Fruit fly (Drosophila melanogaster) whole organism, pupa: Measurements from ENCODE around the gene Sps2.

Source experiments
- CG10348 ChIP-seq: fragments of 200-800 bp; sonication (Bioruptor generic); IDR thresholded peaks from 2 replicates; pipeline ENCODE4 v1.3.6; 2022; ENCODE audit warnings: missing biosample characterization, missing genetic modification characterization
- CG13204 ChIP-seq: fragments of 200-800 bp; sonication (Bioruptor generic); optimal IDR thresholded peaks from 2 replicates; lab custom pipeline; 2018; ENCODE audit warnings: missing biosample characterization, mild to moderate bottlenecking, missing genetic modification characterization, moderate library complexity
- CG15710 ChIP-seq: fragments of 200-800 bp; sonication (Bioruptor generic); optimal IDR thresholded peaks from 2 replicates; lab custom pipeline; 2018; ENCODE audit warnings: missing biosample characterization, mild to moderate bottlenecking, missing genetic modification characterization, moderate library complexity
- CG32121 ChIP-seq: fragments of 200-800 bp; sonication (Bioruptor generic); IDR thresholded peaks from 2 replicates; pipeline ENCODE4 v1.3.6; 2022; ENCODE audit warnings: missing biosample characterization, missing genetic modification characterization
- CG8301 ChIP-seq: fragments of 200-800 bp; sonication (Bioruptor generic); optimal IDR thresholded peaks from 2 replicates; lab custom pipeline; 2018; ENCODE audit warnings: missing biosample characterization, mild to moderate bottlenecking, missing genetic modification characterization
- D1 ChIP-seq: fragments of 200-800 bp; sonication (Bioruptor generic); optimal IDR thresholded peaks from 2 replicates; lab custom pipeline; 2018; ENCODE audit warnings: missing biosample characterization, mild to moderate bottlenecking, missing genetic modification characterization, moderate library complexity
- Ets98B ChIP-seq: fragments of 200-800 bp; sonication (Bioruptor generic); IDR thresholded peaks from 2 replicates; pipeline ENCODE4 v1.3.6; 2022; ENCODE audit warnings: missing biosample characterization, missing genetic modification characterization
- Pif1B ChIP-seq: fragments of 200-800 bp; sonication (Bioruptor generic); optimal IDR thresholded peaks from 3 replicates; lab custom pipeline; 2016; ENCODE audit warnings: missing biosample characterization, missing genetic modification characterization
- rn ChIP-seq: fragments of 200-800 bp; sonication (Bioruptor generic); IDR thresholded peaks from 2 replicates; pipeline ENCODE4 v1.3.6; 2022; ENCODE audit warnings: missing biosample characterization, missing genetic modification characterization

DNA sequence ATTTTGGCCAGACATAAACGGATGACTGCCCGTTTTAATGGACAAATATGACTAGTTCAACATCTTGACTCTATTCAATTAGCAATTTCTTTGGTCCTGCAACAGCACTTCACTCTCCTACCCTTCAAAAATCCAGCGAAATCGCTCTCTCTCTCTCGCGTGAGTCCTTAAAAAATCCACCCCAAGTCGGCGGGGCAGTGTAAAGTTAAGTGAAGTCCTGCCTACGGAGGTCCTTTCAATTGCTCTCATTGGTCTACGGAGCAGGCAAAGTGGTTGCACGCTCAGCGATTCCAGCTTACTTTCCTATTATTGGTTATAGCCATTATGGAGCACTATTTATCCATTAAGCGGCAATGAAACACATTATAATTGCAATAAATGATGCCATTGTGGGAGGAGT is 11.5 kb downstream of the Sps2 start, which contains the start of gene CG34367:
- no peak for TF ChIP-seq CG13204 (GFP tag; lab: Kevin White, UChicago)
- TF ChIP-seq CG10348 (GFP tag; lab: Robert Waterston, UW), result no peak
- no peak for TF ChIP-seq CG8301 (tag; lab: Kevin White, UChicago)
- no peak for TF ChIP-seq Pif1B (GFP tag; lab: Kevin White, UChicago)
- no peak for TF ChIP-seq D1 (tag; lab: Kevin White, UChicago)
- TF ChIP-seq CG32121 (GFP tag; lab: Robert Waterston, UW), result no peak
- TF ChIP-seq rn (GFP tag; lab: Robert Waterston, UW), result no peak
- no peak for TF ChIP-seq Ets98B (GFP tag; lab: Robert Waterston, UW)
- no peak for TF ChIP-seq CG15710 (tag; lab: Kevin White, UChicago)
